Worm (Caenorhabditis elegans) whole organism, dauer: Measurements from ENCODE around the gene lgc-4.

Experiments
- unc-62 ChIP-seq: sonication (generic microtip); optimal IDR thresholded peaks from 2 replicates; lab custom pipeline; 2017; ENCODE audit warnings: missing biosample characterization, missing genetic modification reagents, missing genetic modification characterization

lgc-4 gene

ce11 chrX:9242123-9242522 is at the start of gene lgc-4:
lgc-4 (minus strand) TSS chrX:9242223.
- no peak for TF ChIP-seq unc-62

ce11 chrX:9291345-9291744 is 49.3 kb upstream of the lgc-4 start, which contains the start of gene B0416.3:
B0416.3 (plus strand) TSS chrX:9291645.
- TF ChIP-seq unc-62, result no peak

ce11 chrX:9283026-9283425 is 41.0 kb upstream of the lgc-4 start, which contains the start of gene B0416.11:
B0416.11 (minus strand) TSS chrX:9283126.
- TF ChIP-seq unc-62, result no peak

- TF ChIP-seq unc-62, result no peak
Observed at ce11 chrX:9278653-9279052, 36.6 kb upstream of the lgc-4 start, which contains the start of gene B0416.4. B0416.4 (plus strand) TSS chrX:9278953.

DNA sequence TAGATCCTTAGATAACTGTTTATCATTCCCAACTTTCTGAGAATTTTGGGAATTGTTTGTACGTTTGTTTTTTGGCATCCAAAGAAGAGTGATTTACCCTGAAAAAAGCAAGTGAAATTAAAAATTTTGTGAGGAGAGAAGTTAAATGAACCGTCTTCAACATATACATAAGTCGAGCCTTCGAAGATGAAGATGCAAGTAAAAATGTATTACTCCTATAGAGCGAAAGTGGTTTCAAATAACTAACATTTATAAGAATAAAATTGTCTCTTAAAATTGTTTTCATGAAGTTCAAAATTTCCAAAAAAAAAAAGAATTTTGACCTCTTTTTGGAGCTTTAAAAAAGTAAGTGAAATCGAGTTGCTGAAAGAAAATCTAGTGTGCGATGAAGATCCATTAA is 32.6 kb upstream of the lgc-4 start, which contains the start of gene B0416.10:
Gene B0416.10, minus strand, starts transcription at position 101 of the 400 bp plus-strand sequence.
- TF ChIP-seq unc-62, result no peak

- TF ChIP-seq unc-62, result no peak
Observed at ce11 chrX:9271886-9272285, 29.9 kb upstream of the lgc-4 start.

- no peak for TF ChIP-seq unc-62
Observed at ce11 chrX:9270753-9271152, 28.7 kb upstream of the lgc-4 start, which contains the start of gene B0416.5. B0416.5 (minus strand) TSS chrX:9270853.

DNA sequence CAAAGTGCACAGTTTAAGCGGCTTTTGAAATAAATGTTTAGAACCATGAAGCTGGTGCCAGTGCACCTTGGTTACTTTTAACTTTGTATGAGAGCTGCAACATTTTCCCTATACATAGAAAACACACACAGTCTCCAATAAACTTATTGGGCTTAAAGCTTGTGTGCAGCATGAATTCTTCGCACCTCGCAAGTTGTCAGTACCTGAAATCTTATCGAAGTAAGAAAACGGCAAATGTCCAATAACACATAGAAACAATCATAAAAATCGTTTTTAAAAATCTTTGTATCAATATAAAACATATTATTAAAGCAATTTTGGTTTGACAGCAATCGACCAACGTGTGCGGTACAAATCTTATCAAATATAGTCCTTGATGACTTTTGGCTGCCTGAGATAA is 26.4 kb upstream of the lgc-4 start:
- no peak for TF ChIP-seq unc-62

DNA sequence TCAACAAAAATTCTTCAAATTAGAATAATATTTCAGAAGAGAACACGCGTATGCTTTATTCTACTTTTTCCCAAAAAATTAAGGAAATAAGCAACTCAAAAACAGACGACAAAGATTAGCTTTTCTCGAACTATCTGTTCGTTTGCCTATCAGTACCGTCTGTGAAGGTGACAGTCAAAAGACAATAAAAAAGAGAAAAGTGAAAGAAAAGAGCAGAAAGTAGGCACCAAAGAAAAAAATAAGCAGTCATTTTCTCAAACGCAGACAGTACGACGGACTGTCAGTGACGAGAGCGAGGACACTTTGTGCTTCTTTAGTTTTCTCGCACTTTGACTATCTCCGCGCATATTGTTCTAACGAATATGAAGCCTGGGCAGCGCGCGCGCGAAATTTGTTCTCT is 24.5 kb upstream of the lgc-4 start:
- no peak for TF ChIP-seq unc-62

- no peak for TF ChIP-seq unc-62
Observed at ce11 chrX:9264636-9265035, 22.6 kb upstream of the lgc-4 start.

DNA sequence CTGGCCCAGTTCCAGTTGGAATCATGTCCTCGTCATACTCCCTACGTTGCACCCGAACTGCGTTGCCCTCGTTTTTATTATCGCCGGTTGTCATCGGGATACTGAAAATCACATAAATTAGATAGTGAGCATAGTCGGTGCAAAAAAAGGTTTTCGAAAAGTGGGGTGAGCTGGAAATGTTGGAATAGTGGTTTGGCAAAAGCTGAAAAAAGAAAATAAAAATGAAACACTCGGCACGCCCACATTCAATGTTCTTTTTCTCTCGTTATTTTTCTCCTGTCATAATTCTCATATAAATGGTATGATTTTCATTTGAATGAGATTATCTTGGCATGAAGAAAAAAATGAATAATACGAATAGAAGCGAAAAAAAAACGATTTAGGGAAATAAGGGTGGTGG is 22.2 kb upstream of the lgc-4 start, which contains the start of gene F18G5.6:
Gene F18G5.6, minus strand, starts transcription at position 101 of the 400 bp plus-strand sequence.
- no peak for TF ChIP-seq unc-62

DNA sequence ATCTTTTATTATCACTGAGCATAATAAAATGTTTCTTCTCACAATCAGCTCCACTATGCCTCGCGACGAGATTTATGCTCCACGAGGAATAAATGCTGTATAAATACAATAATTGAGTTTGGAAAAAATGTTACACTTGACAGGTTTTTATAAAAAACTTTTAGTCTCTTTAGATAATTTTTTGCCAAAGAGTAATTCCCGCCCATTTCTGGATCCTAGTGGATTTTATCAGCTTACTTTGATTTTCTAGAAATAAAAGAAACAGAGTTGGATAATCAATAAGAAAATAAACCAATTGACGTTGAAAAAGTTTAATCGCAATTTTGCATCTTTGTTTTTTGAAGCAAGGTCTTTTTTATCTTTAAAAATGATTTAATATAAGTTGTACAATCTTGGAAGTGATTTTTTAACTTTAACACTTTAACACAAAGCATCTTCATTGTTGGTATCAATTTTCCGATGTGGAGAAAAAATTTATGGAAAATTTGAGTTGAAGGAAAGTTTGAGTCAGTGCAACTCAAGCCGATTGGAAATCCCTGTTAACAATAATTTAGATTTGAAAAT is 19.7 kb upstream of the lgc-4 start:
- no peak for TF ChIP-seq unc-62

DNA sequence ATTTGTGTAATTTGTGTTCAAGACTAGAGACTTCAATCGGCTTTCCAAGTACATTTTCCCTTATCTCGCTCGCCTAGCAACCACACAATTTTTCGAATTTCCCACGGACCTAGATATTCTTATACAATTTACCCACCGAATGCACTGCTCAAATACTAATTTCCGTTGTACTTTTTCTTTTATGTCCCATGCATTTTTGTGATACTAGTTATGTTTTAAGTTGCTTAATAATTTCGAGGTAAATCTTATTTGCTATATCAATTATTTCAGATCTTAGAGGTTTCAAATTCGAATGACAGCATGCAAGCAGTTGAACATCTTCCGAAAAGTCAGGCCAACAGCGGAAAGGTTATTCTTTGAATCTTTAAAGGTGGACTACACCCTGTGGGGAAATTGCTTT is 17.5 kb upstream of the lgc-4 start, which contains the start of gene F18G5.1:
Gene F18G5.1, plus strand, starts transcription at position 301 of the 400 bp plus-strand sequence.
- TF ChIP-seq unc-62, result no peak

DNA sequence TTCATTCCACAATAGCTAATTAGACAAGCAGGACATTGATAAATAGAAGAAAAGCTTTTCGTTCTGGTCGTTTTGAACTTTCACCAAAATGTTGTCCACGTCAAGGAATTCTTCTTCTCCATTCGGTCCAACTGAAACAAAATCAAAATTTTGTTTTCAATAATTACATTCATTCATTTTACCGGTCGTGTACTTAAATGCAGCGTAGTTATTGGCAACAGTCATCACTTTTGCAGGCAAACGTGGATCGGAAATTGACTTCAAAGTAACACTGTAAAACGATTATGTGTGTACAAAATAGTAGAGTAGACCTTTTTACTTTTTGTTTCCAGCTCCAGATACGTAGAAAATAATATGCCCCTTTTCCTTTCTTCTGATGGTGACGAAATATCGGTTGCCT is 14.0 kb upstream of the lgc-4 start:
- no peak for TF ChIP-seq unc-62

DNA sequence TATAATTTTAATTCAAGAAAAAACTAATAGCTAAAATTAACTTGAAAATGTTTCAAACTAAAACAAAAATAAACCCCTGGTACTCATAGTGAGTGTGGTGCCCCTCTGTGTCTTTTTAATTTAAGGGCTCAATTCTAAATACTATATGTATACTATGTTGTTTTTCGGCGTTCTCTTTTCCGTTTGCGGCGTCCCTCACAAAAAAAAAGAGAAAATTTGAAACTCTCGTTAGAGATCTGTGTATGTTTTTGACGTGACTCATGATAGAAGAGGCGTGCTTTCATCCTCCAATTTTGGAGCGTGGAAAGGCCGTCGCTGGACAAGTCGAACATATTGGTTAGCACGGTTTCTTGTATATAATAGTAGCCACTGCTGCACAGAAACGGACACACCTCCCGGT is 9.5 kb upstream of the lgc-4 start, which contains the start of gene pes-8:
Gene pes-8, plus strand, starts transcription at position 301 of the 400 bp plus-strand sequence.
- TF ChIP-seq unc-62, result no peak

DNA sequence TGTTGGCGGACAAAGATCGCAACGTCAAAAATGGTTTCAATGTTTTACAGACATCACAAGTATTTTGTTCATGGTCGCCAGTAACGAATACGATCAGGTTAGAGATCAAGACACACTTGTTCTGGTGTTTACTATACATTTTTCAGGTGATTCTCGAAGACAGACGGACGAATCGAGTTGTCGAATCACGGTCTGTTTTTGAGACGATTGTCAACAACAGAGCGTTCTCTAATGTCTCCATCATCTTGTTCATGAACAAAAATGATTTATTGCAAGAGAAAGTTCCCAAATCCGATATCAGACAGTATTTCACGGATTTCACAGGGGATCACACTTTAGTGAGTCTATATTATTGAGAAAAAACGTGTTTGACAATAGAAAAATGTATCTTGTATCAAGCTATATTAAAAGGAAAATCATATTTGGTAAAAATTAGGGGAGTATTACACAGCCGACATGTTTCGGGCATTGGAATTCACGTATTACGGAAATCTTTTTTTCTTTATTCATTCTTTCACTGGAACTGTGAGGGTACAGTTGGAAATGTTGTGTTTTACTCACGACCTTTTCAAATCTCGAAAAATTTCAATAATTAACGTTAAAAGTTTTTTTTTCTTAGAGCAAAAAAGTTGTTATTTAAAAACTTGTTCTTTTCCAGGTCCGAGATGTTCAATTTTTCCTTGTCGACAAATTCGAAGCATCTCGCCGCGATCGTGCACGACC is 6.2 kb upstream of the lgc-4 start:
- TF ChIP-seq unc-62, result no peak

ce11 chrX:9246625-9247024 is 4.6 kb upstream of the lgc-4 start:
- TF ChIP-seq unc-62, result no peak

ce11 chrX:9243257-9243656 is 1.2 kb upstream of the lgc-4 start, which contains the start of gene gpa-12:
gpa-12 (plus strand) TSS chrX:9243557.
- no peak for TF ChIP-seq unc-62
